Fruit fly (Drosophila melanogaster) whole organism, embryonic: ENCODE measurements around the gene rols.

Experiments
- Blimp-1 ChIP-seq: fragments of 200-800 bp; sonication (Bioruptor generic); optimal IDR thresholded peaks from 3 replicates; lab custom pipeline; 2018; ENCODE audit warnings: missing biosample characterization, missing genetic modification characterization, mild to moderate bottlenecking, moderate library complexity, missing genetic modification reagents
- CG10366 ChIP-seq: fragments of 200-800 bp; sonication (Bioruptor generic); IDR thresholded peaks from 2 replicates; pipeline ENCODE4 v1.3.6; 2022; ENCODE audit warnings: missing biosample characterization, missing genetic modification characterization
- CG10543 ChIP-seq: fragments of 200-800 bp; sonication (Bioruptor generic); optimal IDR thresholded peaks from 3 replicates; lab custom pipeline; 2017; ENCODE audit warnings: missing biosample characterization, mild to moderate bottlenecking, missing genetic modification characterization, moderate library complexity
- CG12769 ChIP-seq: fragments of 200-800 bp; sonication (Bioruptor generic); optimal IDR thresholded peaks from 2 replicates; lab custom pipeline; 2019; ENCODE audit warnings: missing biosample characterization, mild to moderate bottlenecking, missing genetic modification characterization, moderate library complexity
- CG14965 ChIP-seq: fragments of 200-800 bp; sonication (Bioruptor generic); optimal IDR thresholded peaks from 2 replicates; lab custom pipeline; 2016; ENCODE audit warnings: missing biosample characterization, missing genetic modification characterization, borderline replicate concordance
- CG15601 ChIP-seq: fragments of 200-800 bp; sonication (Bioruptor generic); optimal IDR thresholded peaks from 3 replicates; lab custom pipeline; 2019; ENCODE audit warnings: missing biosample characterization, mild to moderate bottlenecking, missing genetic modification characterization, moderate library complexity
- CG15696 ChIP-seq: fragments of 200-800 bp; sonication (Bioruptor generic); optimal IDR thresholded peaks from 2 replicates; lab custom pipeline; 2019; ENCODE audit warnings: missing biosample characterization, mild to moderate bottlenecking, missing genetic modification characterization, moderate library complexity
- CG1603 ChIP-seq: fragments of 200-800 bp; sonication (Bioruptor generic); optimal IDR thresholded peaks from 2 replicates; lab custom pipeline; 2019; ENCODE audit warnings: missing biosample characterization, mild to moderate bottlenecking, missing genetic modification characterization, moderate library complexity
- CG17359 ChIP-seq: fragments of 200-800 bp; sonication (Bioruptor generic); optimal IDR thresholded peaks from 3 replicates; lab custom pipeline; 2018; ENCODE audit warnings: missing biosample characterization, mild to moderate bottlenecking, missing genetic modification characterization, moderate library complexity
- CG2199 ChIP-seq: fragments of 200-800 bp; sonication (Bioruptor generic); IDR thresholded peaks from 3 replicates; pipeline ENCODE4 v1.3.6; 2022; ENCODE audit warnings: missing biosample characterization, missing genetic modification characterization
- CG34376 ChIP-seq: fragments of 200-800 bp; sonication (Bioruptor generic); optimal IDR thresholded peaks from 2 replicates; lab custom pipeline; 2018; ENCODE audit warnings: missing biosample characterization, mild to moderate bottlenecking, missing genetic modification characterization
- CG4328 ChIP-seq: fragments of 200-800 bp; sonication (Bioruptor generic); optimal IDR thresholded peaks from 3 replicates; lab custom pipeline; 2017; ENCODE audit warnings: missing biosample characterization, missing genetic modification reagents, missing genetic modification characterization
- CG5180 ChIP-seq: fragments of 200-800 bp; sonication (Bioruptor generic); optimal IDR thresholded peaks from 3 replicates; lab custom pipeline; 2017; ENCODE audit warnings: missing biosample characterization, missing genetic modification characterization, mild to moderate bottlenecking, moderate library complexity, missing genetic modification reagents
- CG6854 ChIP-seq: fragments of 200-800 bp; sonication (Bioruptor generic); optimal IDR thresholded peaks from 3 replicates; lab custom pipeline; 2017; ENCODE audit warnings: missing biosample characterization, mild to moderate bottlenecking, missing genetic modification characterization
- CG8359 ChIP-seq: fragments of 200-800 bp; sonication (Bioruptor generic); optimal IDR thresholded peaks from 2 replicates; lab custom pipeline; 2017; ENCODE audit warnings: missing biosample characterization, mild to moderate bottlenecking, missing genetic modification characterization, borderline replicate concordance
- Chrac-16 ChIP-seq: fragments of 200-800 bp; sonication (Bioruptor generic); optimal IDR thresholded peaks from 3 replicates; lab custom pipeline; 2016; ENCODE audit warnings: missing biosample characterization, missing genetic modification characterization
- Dfd ChIP-seq, 2 experiments: fragments of >200 bp; optimal IDR thresholded peaks; 2 replicates each; lab custom pipeline; 2017; ENCODE audit warnings: missing biosample characterization in 2 of 2, missing genetic modification characterization in 2 of 2
- Dp ChIP-seq: fragments of 200-800 bp; sonication (Bioruptor generic); optimal IDR thresholded peaks from 2 replicates; lab custom pipeline; 2018; ENCODE audit warnings: missing biosample characterization, mild to moderate bottlenecking, missing genetic modification characterization, moderate library complexity
- E2f2 ChIP-seq: fragments of 200-800 bp; sonication (Bioruptor generic); IDR thresholded peaks from 2 replicates; pipeline ENCODE4 v1.3.6; 2022; ENCODE audit warnings: missing biosample characterization, missing genetic modification characterization
- Fer3 ChIP-seq: fragments of 200-800 bp; sonication (Bioruptor generic); optimal IDR thresholded peaks from 2 replicates; lab custom pipeline; 2018; ENCODE audit warnings: missing biosample characterization, mild to moderate bottlenecking, missing genetic modification characterization, moderate library complexity
- Gug ChIP-seq: fragments of 200-800 bp; sonication (Bioruptor generic); IDR thresholded peaks from 4 replicates; pipeline ENCODE4 v1.3.6; 2022; ENCODE audit warnings: missing biosample characterization, missing genetic modification characterization
- Kr ChIP-seq: fragments of 200-800 bp; sonication (Bioruptor generic); optimal IDR thresholded peaks from 2 replicates; lab custom pipeline; 2017; ENCODE audit warnings: missing biosample characterization, mild to moderate bottlenecking, missing genetic modification characterization
- Med ChIP-seq: fragments of 200-800 bp; sonication (Bioruptor generic); peaks from one replicate; lab custom pipeline; 2016; ENCODE audit warnings: missing biosample characterization, missing genetic modification characterization, mild to moderate bottlenecking, inconsistent platforms, moderate library complexity
- Nf-YC ChIP-seq: fragments of 200-800 bp; optimal IDR thresholded peaks from 3 replicates; lab custom pipeline; 2019; ENCODE audit warnings: missing biosample characterization, mild to moderate bottlenecking, missing genetic modification characterization, moderate library complexity
- Pdp1 ChIP-seq, 2 experiments: fragments of 200-800 bp; sonication (Bioruptor generic); optimal IDR thresholded peaks; 3 replicates each; lab custom pipeline; 2016; ENCODE audit warnings: missing biosample characterization in 2 of 2, missing genetic modification characterization in 2 of 2, mild to moderate bottlenecking in 1 of 2, moderate library complexity in 1 of 2
- Vsx1 ChIP-seq: fragments of 200-800 bp; sonication (Bioruptor generic); optimal IDR thresholded peaks from 2 replicates; lab custom pipeline; 2017; ENCODE audit warnings: missing biosample characterization, mild to moderate bottlenecking, missing genetic modification characterization, missing genetic modification reagents
- bsh ChIP-seq, 2 experiments: fragments of 200-800 bp; sonication (Bioruptor generic); optimal IDR thresholded peaks; 2 replicates each; lab custom pipeline; 2017 to 2018; ENCODE audit warnings: mild to moderate bottlenecking in 2 of 2, missing biosample characterization in 2 of 2, missing genetic modification characterization in 2 of 2, moderate library complexity in 1 of 2
- chinmo ChIP-seq: fragments of 200-800 bp; sonication (Bioruptor generic); IDR thresholded peaks from 4 replicates; pipeline ENCODE4 v1.3.6; 2022; ENCODE audit warnings: missing biosample characterization, missing genetic modification characterization; ENCODE audit not compliant: partially characterized antibody
- danr ChIP-seq: fragments of 200-800 bp; sonication (Bioruptor generic); IDR thresholded peaks from 2 replicates; pipeline ENCODE4 v1.3.6; 2022; ENCODE audit warnings: missing biosample characterization, missing genetic modification characterization
- dimm ChIP-seq: fragments of 200-800 bp; sonication (Bioruptor generic); IDR thresholded peaks from 2 replicates; pipeline ENCODE4 v1.3.6; 2022; ENCODE audit warnings: missing biosample characterization, missing genetic modification characterization
- exex ChIP-seq: fragments of 200-800 bp; sonication (Bioruptor generic); optimal IDR thresholded peaks from 4 replicates; lab custom pipeline; 2018; ENCODE audit warnings: missing biosample characterization, mild to moderate bottlenecking, missing genetic modification characterization, moderate library complexity
- grn ChIP-seq: fragments of 200-800 bp; sonication (Bioruptor generic); optimal IDR thresholded peaks from 3 replicates; lab custom pipeline; 2017; ENCODE audit warnings: missing biosample characterization, missing genetic modification characterization
- gro ChIP-seq: fragments of 200-800 bp; sonication (Bioruptor generic); optimal IDR thresholded peaks from 2 replicates; lab custom pipeline; 2016; ENCODE audit warnings: missing biosample characterization, missing genetic modification characterization
- her ChIP-seq: fragments of 200-800 bp; sonication (Bioruptor generic); optimal IDR thresholded peaks from 2 replicates; lab custom pipeline; 2016; ENCODE audit warnings: missing biosample characterization, missing genetic modification characterization
- klu ChIP-seq: fragments of 200-800 bp; sonication (Bioruptor generic); IDR thresholded peaks from 2 replicates; pipeline ENCODE4 v1.3.6; 2022; ENCODE audit warnings: missing biosample characterization, missing genetic modification characterization
- kni ChIP-seq: fragments of 200-800 bp; sonication (Bioruptor generic); optimal IDR thresholded peaks from 3 replicates; lab custom pipeline; 2017; ENCODE audit warnings: mild to moderate bottlenecking, missing biosample characterization, missing genetic modification reagents, missing genetic modification characterization
- lab ChIP-seq: fragments of 200-800 bp; sonication (Bioruptor generic); optimal IDR thresholded peaks from 3 replicates; lab custom pipeline; 2017; ENCODE audit warnings: missing biosample characterization, missing genetic modification characterization, mild to moderate bottlenecking, moderate library complexity, missing genetic modification reagents
- lbe ChIP-seq: fragments of 200-800 bp; sonication (Bioruptor generic); optimal IDR thresholded peaks from 2 replicates; lab custom pipeline; 2016; ENCODE audit warnings: missing biosample characterization, mild to moderate bottlenecking, missing genetic modification characterization
- mirr ChIP-seq: fragments of 200-800 bp; sonication (Bioruptor generic); optimal IDR thresholded peaks from 3 replicates; lab custom pipeline; 2018; ENCODE audit warnings: missing biosample characterization, mild to moderate bottlenecking, missing genetic modification characterization
- sens ChIP-seq: fragments of 200-800 bp; sonication (Bioruptor generic); peaks from one replicate; lab custom pipeline; 2016; ENCODE audit warnings: missing biosample characterization, missing genetic modification characterization
- slou ChIP-seq: fragments of 200-800 bp; sonication (Bioruptor generic); optimal IDR thresholded peaks from 3 replicates; lab custom pipeline; 2016; ENCODE audit warnings: missing biosample characterization, missing genetic modification characterization
- sqz ChIP-seq: fragments of 200-800 bp; sonication (Bioruptor generic); optimal IDR thresholded peaks from 3 replicates; lab custom pipeline; 2018; ENCODE audit warnings: missing biosample characterization, mild to moderate bottlenecking, missing genetic modification characterization
- stwl ChIP-seq: fragments of 200-800 bp; sonication (Bioruptor generic); optimal IDR thresholded peaks from 3 replicates; lab custom pipeline; 2018; ENCODE audit warnings: missing biosample characterization, mild to moderate bottlenecking, missing genetic modification characterization, moderate library complexity
- sug ChIP-seq: fragments of 200-800 bp; optimal IDR thresholded peaks from 2 replicates; lab custom pipeline; 2019; ENCODE audit warnings: missing biosample characterization, mild to moderate bottlenecking, missing genetic modification characterization, moderate library complexity

The rols gene

dm6 chr3L:12080423-12080822 lies 15.8 kb upstream of the rols start:
- TF ChIP-seq exex (no peak), lab (peak; percentile 24), Med (peak; percentile 68), CG2199 (GFP tag; lab: Robert Waterston, UW) (peak; percentile 52; the same call in 1 of the 3 replicates), CG5180 (GFP tag; lab: Kevin White, UChicago) (peak; percentile 59)

- TF ChIP-seq Blimp-1 (GFP tag; lab: Kevin White, UChicago) (peak; percentile 12), her (GFP tag; lab: Kevin White, UChicago) (no peak), danr (no peak), Dp (no peak), Kr (GFP tag; lab: Kevin White, UChicago) (no peak), Chrac-16 (GFP tag; lab: Kevin White, UChicago) (no peak), slou (GFP tag; lab: Kevin White, UChicago) (no peak), lbe (GFP tag; lab: Kevin White, UChicago) (peak; percentile 3), CG6854 (GFP tag; lab: Kevin White, UChicago) (no peak), exex (peak; percentile 95), sens (GFP tag; lab: Kevin White, UChicago) (peak; percentile 36), Dfd (GFP tag; optimal IDR thresholded peaks at IDR 0.05; lab: Kevin White, UChicago) (no peak), kni (peak; percentile 44), Gug (GFP tag; lab: Robert Waterston, UW) (no peak), CG15601 (no peak), CG10543 (GFP tag; lab: Kevin White, UChicago) (peak; percentile 7), sqz (GFP tag; lab: Kevin White, UChicago) (peak; percentile 82), Pdp1 (GFP tag; optimal IDR thresholded peaks at IDR 0.05; lab: Kevin White, UChicago) (peak in 1 of 2 experiments; percentile 90), sug (tag; lab: Kevin White, UChicago) (peak; percentile 55), grn (GFP tag; lab: Kevin White, UChicago) (peak; percentile 47), CG34376 (GFP tag; lab: Kevin White, UChicago) (peak; percentile 14), mirr (peak; percentile 76), CG10366 (GFP tag; lab: Robert Waterston, UW) (no peak), dimm (GFP tag; lab: Robert Waterston, UW) (no peak), CG12769 (peak; percentile 17), Vsx1 (GFP tag; lab: Kevin White, UChicago) (peak; percentile 64)
- TF ChIP-seq, all 482 proteins: peak for 14
These were observed 14.8 kb upstream of the rols start for dm6 chr3L:12079319-12079933.

- TF ChIP-seq Fer3 (tag; lab: Kevin White, UChicago) = peak; percentile 33
- TF ChIP-seq gro (GFP tag; lab: Kevin White, UChicago) = peak; percentile 1
- TF ChIP-seq CG1603 = peak; percentile 16
- peak; percentile 4 for TF ChIP-seq Nf-YC (tag; lab: Kevin White, UChicago)
- no peak for TF ChIP-seq stwl
- TF ChIP-seq CG17359 (tag; lab: Kevin White, UChicago) = peak; percentile 6
- no peak for TF ChIP-seq CG8359 (GFP tag; lab: Kevin White, UChicago)
- peak; percentile 89 for TF ChIP-seq kni
- TF ChIP-seq klu (GFP tag; lab: Robert Waterston, UW) = no peak
- peak; percentile 69 for TF ChIP-seq mirr
- peak; percentile 50 for TF ChIP-seq CG15696 (tag; lab: Kevin White, UChicago)
- TF ChIP-seq bsh (GFP tag; optimal IDR thresholded peaks at IDR 0.05; lab: Kevin White, UChicago) = peak in 1 of 2 experiments; percentile 2
- peak; percentile 72 for TF ChIP-seq Vsx1 (GFP tag; lab: Kevin White, UChicago)
- TF ChIP-seq chinmo = 0 out of 4 replicates have a peak, but pooled peaks have one; percentile 10
- no peak for TF ChIP-seq CG14965 (GFP tag; lab: Kevin White, UChicago)
- peak; percentile 15; the same call in 1 of the 2 replicates for TF ChIP-seq E2f2 (GFP tag; lab: Robert Waterston, UW)
- TF ChIP-seq CG34376 (GFP tag; lab: Kevin White, UChicago) = peak; percentile 41
- TF ChIP-seq grn (GFP tag; lab: Kevin White, UChicago) = peak; percentile 39
- TF ChIP-seq CG4328 (GFP tag; lab: Kevin White, UChicago) = no peak
These were observed 14.1 kb upstream of the rols start for dm6 chr3L:12078551-12079318.
